Worm (Caenorhabditis elegans): Measurements from ENCODE around the gene clec-265.

DNA sequence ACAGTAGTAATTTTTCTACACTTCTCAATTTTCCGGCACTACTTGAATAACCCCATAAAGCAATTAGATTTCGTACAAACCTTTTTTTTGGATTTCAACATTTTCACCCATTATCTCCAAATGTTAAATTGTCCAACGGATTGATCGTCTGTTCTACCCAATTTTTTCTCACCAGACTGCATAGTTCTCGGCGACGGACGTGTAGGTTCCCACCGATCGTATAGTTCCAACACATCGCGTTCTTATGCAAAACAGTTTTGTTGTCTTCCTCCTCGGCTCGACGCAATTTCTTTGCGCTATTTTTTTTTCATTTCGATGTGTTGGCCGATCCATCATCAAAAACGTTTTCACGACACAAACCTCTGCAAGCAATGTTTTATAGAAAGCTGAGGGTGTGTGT is 27.9 kb upstream of the clec-265 start, which contains the start of gene Y41G9A.6:
- TF ChIP-seq K12H6.12 (tag; optimal IDR thresholded peaks at IDR 0.05) = no peak
- TF ChIP-seq lsl-1 (GFP tag; optimal IDR thresholded peaks at IDR 0.05) = no peak
- TF ChIP-seq unc-62 (GFP tag; optimal IDR thresholded peaks at IDR 0.05) = no peak
- no peak for TF ChIP-seq lir-1 (GFP tag; conservative IDR thresholded peaks at IDR 0.05)
- no peak for TF ChIP-seq F52B5.7 (tag; optimal IDR thresholded peaks at IDR 0.05)
- no peak for TF ChIP-seq aptf-2 (GFP tag; conservative IDR thresholded peaks at IDR 0.05)
- no peak for TF ChIP-seq Y67H2A.10 (GFP tag; conservative IDR thresholded peaks at IDR 0.05)
- TF ChIP-seq B0019.2 (GFP tag; conservative IDR thresholded peaks at IDR 0.05) = no peak
- TF ChIP-seq Y56A3A.18 (GFP tag; IDR thresholded peaks at IDR 0.05) = no peak
- TF ChIP-seq madf-6 (GFP tag; IDR thresholded peaks at IDR 0.05) = no peak
- no peak for TF ChIP-seq zfh-2 (GFP tag; conservative IDR thresholded peaks at IDR 0.05)

All from whole organism, young adult.